Fruit fly (Drosophila melanogaster): ENCODE results near the gene Nemp.

The Nemp gene

DNA sequence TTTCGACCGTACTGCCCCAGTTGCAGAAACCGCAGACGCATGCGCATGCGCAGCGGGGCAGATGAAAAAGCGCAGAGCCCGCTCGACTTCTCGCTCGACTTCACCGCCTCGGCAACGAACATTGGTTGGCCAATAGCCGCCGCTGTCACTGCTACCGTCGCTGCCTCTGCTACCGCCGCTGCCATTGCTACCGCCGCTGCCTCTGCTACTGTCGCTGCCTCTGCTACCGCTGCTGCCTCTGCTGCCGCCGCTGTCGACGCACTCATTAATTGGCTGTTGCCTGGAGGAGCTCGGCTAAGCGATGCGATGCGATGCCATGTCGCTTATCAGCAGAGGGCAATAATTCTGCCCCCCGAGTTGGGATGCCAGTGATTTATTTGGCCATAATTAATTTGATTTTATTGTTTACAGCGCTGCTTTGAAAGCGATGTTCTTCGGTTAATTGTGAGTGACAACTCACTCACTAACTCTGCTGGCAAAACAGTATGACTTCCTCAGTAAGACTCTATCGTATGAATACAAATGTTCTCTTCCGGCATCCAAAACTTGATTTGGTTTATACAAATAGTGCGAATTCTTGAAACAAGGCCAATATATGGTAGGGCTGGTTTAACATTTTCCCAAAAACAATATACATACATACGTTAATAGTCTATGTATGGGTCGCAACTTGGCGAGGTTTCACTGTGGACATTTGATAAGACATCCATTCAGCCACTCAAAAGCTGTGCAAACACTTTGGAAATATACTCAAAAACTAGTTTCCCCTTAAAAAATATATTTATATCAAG, 16.1 kb upstream of the Nemp start (continued):
- TF ChIP-seq sob (GFP tag; IDR thresholded peaks at IDR 0.05) = 0 out of 2 replicates have a peak, but pooled peaks have one; percentile 6
- no peak for TF ChIP-seq Elba2 (GFP tag; optimal IDR thresholded peaks at IDR 0.05)
- TF ChIP-seq ac (GFP tag; optimal IDR thresholded peaks at IDR 0.05) = no peak
- no peak for TF ChIP-seq HmgD (GFP tag; optimal IDR thresholded peaks at IDR 0.05)
- TF ChIP-seq CG7987 (GFP tag; optimal IDR thresholded peaks at IDR 0.05) = no peak
- TF ChIP-seq tgo (GFP tag; IDR thresholded peaks at IDR 0.05) = 0 out of 3 replicates have a peak, but pooled peaks have one; percentile 13
- TF ChIP-seq gsb-n (tag; optimal IDR thresholded peaks at IDR 0.05) = no peak
- TF ChIP-seq klu (GFP tag; IDR thresholded peaks at IDR 0.05) = no peak
- no peak for TF ChIP-seq fu2 (GFP tag; optimal IDR thresholded peaks at IDR 0.05)
- TF ChIP-seq corto (GFP tag; optimal IDR thresholded peaks at IDR 0.05) = no peak
- TF ChIP-seq Dip2 (GFP tag; IDR thresholded peaks at IDR 0.05) = no peak
- no peak for TF ChIP-seq Hr3 (GFP tag; optimal IDR thresholded peaks at IDR 0.05)
- no peak for TF ChIP-seq jumu (GFP tag; optimal IDR thresholded peaks at IDR 0.05)
- no peak for TF ChIP-seq BtbVII (GFP tag; optimal IDR thresholded peaks at IDR 0.05)
- no peak for TF ChIP-seq CG8281 (tag; optimal IDR thresholded peaks at IDR 0.05)
- TF ChIP-seq Hr78 (GFP tag; optimal IDR thresholded peaks at IDR 0.05) = no peak
- no peak for TF ChIP-seq CG14860 (GFP tag; IDR thresholded peaks at IDR 0.05; ENCODE audit: partially characterized antibody)
- no peak for TF ChIP-seq pnt (GFP tag; optimal IDR thresholded peaks at IDR 0.05)
- TF ChIP-seq tin (GFP tag; optimal IDR thresholded peaks at IDR 0.05) = no peak
- no peak for TF ChIP-seq tio (GFP tag; optimal IDR thresholded peaks at IDR 0.05)
- no peak for TF ChIP-seq Atf-2 (GFP tag; optimal IDR thresholded peaks at IDR 0.05)
- TF ChIP-seq sqz (GFP tag; optimal IDR thresholded peaks at IDR 0.05) = no peak
- no peak for TF ChIP-seq Side (GFP tag; optimal IDR thresholded peaks at IDR 0.05)
- TF ChIP-seq CG16813 (GFP tag; IDR thresholded peaks at IDR 0.05; ENCODE audit: partially characterized antibody) = no peak
- no peak for TF ChIP-seq CG43689 (GFP tag; IDR thresholded peaks at IDR 0.05)
- no peak for TF ChIP-seq CG5245 (GFP tag; optimal IDR thresholded peaks at IDR 0.05)
- TF ChIP-seq CG14050 (GFP tag; IDR thresholded peaks at IDR 0.05) = no peak
- no peak for TF ChIP-seq mam (GFP tag; optimal IDR thresholded peaks at IDR 0.05)
- TF ChIP-seq CG2199 (GFP tag; IDR thresholded peaks at IDR 0.05) = no peak
- TF ChIP-seq mirr (GFP tag; optimal IDR thresholded peaks at IDR 0.05) = no peak
- 0 out of 3 replicates have a peak, but pooled peaks have one; percentile 10 for TF ChIP-seq ken (GFP tag; IDR thresholded peaks at IDR 0.05)
- no peak for TF ChIP-seq gro (GFP tag; optimal IDR thresholded peaks at IDR 0.05)
- no peak for TF ChIP-seq pho (GFP tag; optimal IDR thresholded peaks at IDR 0.05)
- TF ChIP-seq Sin3A (optimal IDR thresholded peaks at IDR 0.05) = no peak
- TF ChIP-seq CG9609 (GFP tag; optimal IDR thresholded peaks at IDR 0.05) = no peak
- no peak for TF ChIP-seq repo (GFP tag; optimal IDR thresholded peaks at IDR 0.05)
- TF ChIP-seq z (GFP tag; IDR thresholded peaks at IDR 0.05) = peak; percentile 48; the same call in 1 of the 3 replicates
- no peak for TF ChIP-seq CG1832 (GFP tag; optimal IDR thresholded peaks at IDR 0.05)
- 0 out of 3 replicates have a peak, but pooled peaks have one; percentile 36 for TF ChIP-seq CG2889 (GFP tag; IDR thresholded peaks at IDR 0.05)
- no peak for TF ChIP-seq zen (tag; optimal IDR thresholded peaks at IDR 0.05)
- no peak for TF ChIP-seq al (GFP tag; IDR thresholded peaks at IDR 0.05)
- TF ChIP-seq Nf-YC (tag; optimal IDR thresholded peaks at IDR 0.05) = no peak
- no peak for TF ChIP-seq CG1647 (GFP tag; optimal IDR thresholded peaks at IDR 0.05)
- TF ChIP-seq D19B (GFP tag; optimal IDR thresholded peaks at IDR 0.05) = no peak
- no peak for TF ChIP-seq p53 (GFP tag; optimal IDR thresholded peaks at IDR 0.05)
- peak; percentile 41 for TF ChIP-seq PHDP (tag; optimal IDR thresholded peaks at IDR 0.05)
- TF ChIP-seq Mad (GFP tag; optimal IDR thresholded peaks at IDR 0.05) = no peak
- TF ChIP-seq Neu2 (GFP tag; optimal IDR thresholded peaks at IDR 0.05; ENCODE audit: borderline replicate concordance) = no peak
- no peak for TF ChIP-seq ara (GFP tag; IDR thresholded peaks at IDR 0.05)
- TF ChIP-seq Gsc (GFP tag; IDR thresholded peaks at IDR 0.05) = no peak
- no peak for TF ChIP-seq CG9797 (GFP tag; optimal IDR thresholded peaks at IDR 0.05)

Measured in whole organism, embryonic.